Worm (Caenorhabditis elegans) whole organism, L1 larva: ENCODE results near the gene fbxa-172.

Experiments
- ceh-63 ChIP-seq: fragments of 200-800 bp; sonication (Bioruptor generic); optimal IDR thresholded peaks from 2 replicates; lab custom pipeline; 2018; ENCODE audit warnings: mild to moderate bottlenecking, missing genetic modification characterization, missing compliant biosample characterization
- ceh-82 ChIP-seq, 3 experiments: fragments of 150-350 bp in 1 of 3; sonication (generic microtip) in 2 of 3; optimal IDR thresholded peaks; 2 replicates each; lab custom pipeline; 2014 to 2017; ENCODE audit warnings: missing biosample characterization in 3 of 3, missing genetic modification characterization in 3 of 3
- ceh-88 ChIP-seq: fragments of 200-800 bp; sonication (Bioruptor generic); IDR thresholded peaks from 2 replicates; pipeline ENCODE4 v1.3.6; 2022; ENCODE audit warnings: missing genetic modification characterization, missing compliant biosample characterization
- dpl-1 ChIP-seq, 3 experiments: fragments of 150-350 bp in 2 of 3; sonication (generic microtip) in 1 of 3; optimal IDR thresholded peaks; 2 replicates each; lab custom pipeline; 2014 to 2017; ENCODE audit warnings: missing biosample characterization in 3 of 3, missing genetic modification characterization in 3 of 3, missing genetic modification reagents in 3 of 3
- dsc-1 ChIP-seq: sonication (generic microtip); optimal IDR thresholded peaks from 2 replicates; lab custom pipeline; 2016; ENCODE audit warnings: mild to moderate bottlenecking, missing genetic modification characterization, missing compliant biosample characterization
- efl-1 ChIP-seq, 4 experiments: fragments of 150-350 bp; optimal IDR thresholded peaks in 3 of 4; peaks in 1 of 4; 1 replicate in 1 of 4; 2 replicates in 3 of 4; lab custom pipeline; 2014; ENCODE audit warnings: missing biosample characterization in 2 of 4, missing genetic modification characterization in 2 of 4, missing genetic modification reagents in 2 of 4
- elt-2 ChIP-seq: sonication (generic microtip); optimal IDR thresholded peaks from 2 replicates; lab custom pipeline; 2016; ENCODE audit warnings: missing genetic modification characterization, mild to moderate bottlenecking, inconsistent platforms, missing compliant biosample characterization, missing genetic modification reagents
- elt-3 ChIP-seq, 6 experiments: fragments of 150-350 bp in 1 of 6; sonication (generic microtip); optimal IDR thresholded peaks; 2 replicates each; lab custom pipeline; 2017 to 2018; ENCODE audit warnings: missing biosample characterization in 6 of 6, missing genetic modification characterization in 6 of 6, inconsistent platforms in 1 of 6
- fkh-4 ChIP-seq: sonication (generic microtip); optimal IDR thresholded peaks from 2 replicates; lab custom pipeline; 2016; ENCODE audit warnings: missing compliant biosample characterization, missing genetic modification characterization, borderline replicate concordance
- grh-1 ChIP-seq: fragments of 200-800 bp; sonication (Bioruptor generic); IDR thresholded peaks from 2 replicates; pipeline ENCODE4 v1.3.6; 2022; ENCODE audit warnings: missing genetic modification reagents, missing genetic modification characterization, missing compliant biosample characterization
- lin-15B ChIP-seq: fragments of 150-350 bp; sonication (generic microtip); optimal IDR thresholded peaks from 3 replicates; lab custom pipeline; 2014; ENCODE audit warnings: missing biosample characterization, missing genetic modification characterization
- lin-35 ChIP-seq, 2 experiments: fragments of 150-350 bp; optimal IDR thresholded peaks; 2 replicates each; lab custom pipeline; 2014; ENCODE audit warnings: missing biosample characterization in 2 of 2, missing genetic modification characterization in 2 of 2, missing genetic modification reagents in 2 of 2
- lsy-2 ChIP-seq, 2 experiments: fragments of 150-350 bp; optimal IDR thresholded peaks; 2 replicates each; lab custom pipeline; 2014; ENCODE audit warnings: missing biosample characterization in 2 of 2, missing genetic modification characterization in 2 of 2
- mep-1 ChIP-seq: fragments of 150-350 bp; optimal IDR thresholded peaks from 2 replicates; lab custom pipeline; 2014; ENCODE audit warnings: missing biosample characterization, missing genetic modification characterization
- nhr-12 ChIP-seq: sonication (generic microtip); optimal IDR thresholded peaks from 2 replicates; lab custom pipeline; 2017; ENCODE audit warnings: missing biosample characterization, missing genetic modification characterization
- nhr-20 ChIP-seq: sonication (generic microtip); optimal IDR thresholded peaks from 2 replicates; lab custom pipeline; 2016; ENCODE audit warnings: mild to moderate bottlenecking, missing genetic modification characterization, missing compliant biosample characterization
- nhr-28 ChIP-seq: fragments of 150-350 bp; optimal IDR thresholded peaks from 2 replicates; lab custom pipeline; 2014; ENCODE audit warnings: missing biosample characterization, missing genetic modification characterization
- pag-3 ChIP-seq: sonication (generic microtip); optimal IDR thresholded peaks from 2 replicates; lab custom pipeline; 2017; ENCODE audit warnings: missing genetic modification characterization, mild to moderate bottlenecking, missing compliant biosample characterization, antibody characterized with exemption, borderline replicate concordance; ENCODE audit not compliant: insufficient read depth
- pax-3 ChIP-seq: fragments of 200-800 bp; sonication (Bioruptor generic); optimal IDR thresholded peaks from 2 replicates; lab custom pipeline; 2018; ENCODE audit warnings: mild to moderate bottlenecking, missing genetic modification characterization, moderate library complexity, missing compliant biosample characterization
- rnt-1 ChIP-seq: sonication (generic microtip); optimal IDR thresholded peaks from 2 replicates; lab custom pipeline; 2016; ENCODE audit warnings: mild to moderate bottlenecking, missing genetic modification characterization, moderate library complexity, missing compliant biosample characterization
- snpc-4 ChIP-seq: fragments of 150-350 bp; optimal IDR thresholded peaks from 2 replicates; lab custom pipeline; 2014; ENCODE audit warnings: missing biosample characterization, missing genetic modification characterization
- snu-23 ChIP-seq: sonication (generic microtip); optimal IDR thresholded peaks from 2 replicates; lab custom pipeline; 2016; ENCODE audit warnings: missing genetic modification characterization, missing compliant biosample characterization
- tbx-2 ChIP-seq: sonication (generic microtip); optimal IDR thresholded peaks from 2 replicates; lab custom pipeline; 2016; ENCODE audit warnings: missing genetic modification characterization, missing compliant biosample characterization
- zag-1 ChIP-seq: fragments of 150-350 bp; optimal IDR thresholded peaks from 2 replicates; lab custom pipeline; 2014; ENCODE audit warnings: missing biosample characterization, missing genetic modification characterization
- zip-4 ChIP-seq: fragments of 200-800 bp; sonication (Bioruptor generic); optimal IDR thresholded peaks from 2 replicates; lab custom pipeline; 2018; ENCODE audit warnings: mild to moderate bottlenecking, missing genetic modification characterization, moderate library complexity, missing compliant biosample characterization

The fbxa-172 gene

ce11 chrV:17538279-17538896 lies 20.7 kb upstream of the fbxa-172 start, which contains the start of gene C18D4.6:
Gene C18D4.6 (minus strand): TSS chrV:17538375.
- peak; percentile 17 for TF ChIP-seq tbx-2
- peak; percentile 32 to 76 (median 54) for TF ChIP-seq dpl-1 (GFP tag; optimal IDR thresholded peaks at IDR 0.05; lab: Kevin White, UChicago)
- TF ChIP-seq lin-15B (tag; lab: Kevin White, UChicago): peak; percentile 23
- peak; percentile 46 to 74 for TF ChIP-seq efl-1 (optimal IDR thresholded peaks at IDR 0.05; lab: Kevin White, UChicago)
- peak; percentile 70 to 96 for TF ChIP-seq efl-1 (GFP tag; optimal IDR thresholded peaks at IDR 0.05 in 1 of 2; lab: Kevin White, UChicago)
- TF ChIP-seq snu-23 (GFP tag; lab: Kevin White, UChicago): peak; percentile 13
- TF ChIP-seq lin-35 (GFP tag; optimal IDR thresholded peaks at IDR 0.05; lab: Kevin White, UChicago): peak; percentile 41 to 88
- TF ChIP-seq lsy-2 (tag; optimal IDR thresholded peaks at IDR 0.05; lab: Kevin White, UChicago): peak in 1 of 2 experiments; percentile 27
- TF ChIP-seq zag-1 (tag; lab: Kevin White, UChicago): no peak
- peak; percentile 11 for TF ChIP-seq rnt-1
- TF ChIP-seq fkh-4 (tag; lab: Kevin White, UChicago): no peak

DNA sequence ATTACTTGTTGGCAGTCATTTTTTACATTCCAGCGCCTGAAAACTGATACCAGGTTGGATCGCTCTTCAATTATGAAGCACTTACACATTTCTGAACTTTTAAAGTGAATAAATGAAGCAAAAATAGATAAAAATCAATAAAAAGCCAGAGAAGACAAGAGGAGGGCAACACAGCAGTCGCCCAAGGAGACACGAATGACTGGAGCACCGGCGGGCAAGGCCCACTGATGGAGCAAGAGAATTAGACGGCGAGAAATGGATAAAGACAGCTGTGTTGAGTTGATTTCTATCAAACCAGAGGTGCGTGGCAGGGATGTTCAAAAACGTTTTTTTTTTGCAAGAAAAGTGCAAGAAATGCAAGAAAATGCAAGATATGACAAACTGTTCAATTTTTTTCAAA lies 19.8 kb upstream of the fbxa-172 start:
- peak; percentile 2 for TF ChIP-seq dsc-1
- TF ChIP-seq zip-4: no peak

DNA sequence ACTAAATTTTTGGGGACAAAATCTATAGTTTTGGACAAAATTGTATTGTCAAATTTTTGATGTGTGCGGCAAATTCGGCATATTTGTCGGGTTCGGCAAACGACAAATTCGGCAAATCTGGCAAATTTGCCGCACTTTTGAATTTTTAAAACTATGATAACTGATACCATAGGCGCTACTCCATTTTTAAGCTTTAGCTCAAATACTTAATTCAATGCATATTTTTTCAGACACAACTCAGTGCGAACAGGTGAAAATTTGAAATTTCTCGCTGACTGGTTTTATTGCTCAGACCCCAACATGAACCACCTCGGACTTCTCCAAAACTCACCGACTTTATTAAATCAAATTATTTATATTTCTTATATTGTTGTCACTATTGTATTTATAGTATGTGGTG lies 18.8 kb upstream of the fbxa-172 start, which contains the start of gene srz-25:
Gene srz-25 (plus strand): TSS at position 301 of the 400 bp plus-strand sequence.
- no peak for TF ChIP-seq nhr-28 (tag; lab: Kevin White, UChicago)
- TF ChIP-seq elt-3 (tag; optimal IDR thresholded peaks at IDR 0.05; lab: Kevin White, UChicago): no peak
- no peak for TF ChIP-seq snpc-4 (tag; lab: Kevin White, UChicago)
- TF ChIP-seq mep-1: no peak
- TF ChIP-seq ceh-88: no peak
- TF ChIP-seq nhr-20 (tag; lab: Kevin White, UChicago): no peak
- TF ChIP-seq elt-2 (tag; lab: Kevin White, UChicago): no peak
- no peak for TF ChIP-seq ceh-63 (GFP tag; lab: Kevin White, UChicago)
- TF ChIP-seq dpl-1 (GFP tag; optimal IDR thresholded peaks at IDR 0.05; lab: Kevin White, UChicago): no peak
- TF ChIP-seq lin-15B (tag; lab: Kevin White, UChicago): no peak

- TF ChIP-seq grh-1 (GFP tag; lab: Robert Waterston, UW) (no peak), efl-1 (optimal IDR thresholded peaks at IDR 0.05; lab: Kevin White, UChicago) (no peak), efl-1 (GFP tag; optimal IDR thresholded peaks at IDR 0.05 in 1 of 2; lab: Kevin White, UChicago) (peak in 1 of 2 experiments; percentile 71), pax-3 (tag; lab: Kevin White, UChicago) (no peak), rnt-1 (peak; percentile 8), snpc-4 (tag; lab: Kevin White, UChicago) (peak; percentile 12)
Measured at ce11 chrV:17542304-17542703, 16.7 kb upstream of the fbxa-172 start.

ce11 chrV:17546931-17547330 lies 12.1 kb upstream of the fbxa-172 start:
- TF ChIP-seq elt-2 (tag; lab: Kevin White, UChicago) (peak; percentile 36), efl-1 (optimal IDR thresholded peaks at IDR 0.05; lab: Kevin White, UChicago) (no peak), efl-1 (GFP tag; optimal IDR thresholded peaks at IDR 0.05 in 1 of 2; lab: Kevin White, UChicago) (no peak)
- TF ChIP-seq, all 84 proteins: peak for 1

- TF ChIP-seq ceh-82 (tag; optimal IDR thresholded peaks at IDR 0.05; lab: Kevin White, UChicago) (no peak), pag-3 (no peak), ceh-63 (GFP tag; lab: Kevin White, UChicago) (no peak), nhr-12 (tag; lab: Kevin White, UChicago) (no peak)
Measured at ce11 chrV:17548635-17549034, 10.4 kb upstream of the fbxa-172 start.

DNA sequence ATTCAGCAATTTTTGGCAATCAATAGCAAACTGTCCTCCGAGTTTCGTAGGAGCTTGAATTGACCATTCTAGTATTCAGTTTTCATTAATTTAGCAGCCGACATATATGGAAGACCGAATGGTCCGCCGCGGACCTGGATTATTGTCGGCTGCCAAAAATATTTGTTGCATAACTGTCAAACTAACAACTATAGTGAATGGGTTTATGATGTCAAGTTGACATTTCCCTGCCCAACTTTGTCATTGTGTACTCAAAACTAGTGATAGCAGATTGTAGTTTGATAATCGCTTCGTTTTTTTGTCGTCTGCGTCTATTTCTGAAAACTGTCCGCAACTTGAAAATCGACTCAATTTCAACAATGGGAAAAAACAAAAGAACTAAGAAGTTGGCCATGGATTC lies 9.7 kb upstream of the fbxa-172 start, which contains the start of gene fbxa-176:
Gene fbxa-176 (plus strand): TSS at position 314 of the 400 bp plus-strand sequence.
- TF ChIP-seq efl-1 (optimal IDR thresholded peaks at IDR 0.05; lab: Kevin White, UChicago) (no peak), efl-1 (GFP tag; optimal IDR thresholded peaks at IDR 0.05 in 1 of 2; lab: Kevin White, UChicago) (peak in 1 of 2 experiments; percentile 66), nhr-20 (tag; lab: Kevin White, UChicago) (no peak), lin-35 (GFP tag; optimal IDR thresholded peaks at IDR 0.05; lab: Kevin White, UChicago) (peak in 1 of 2 experiments; percentile 10)
